Fruit fly (Drosophila melanogaster): ENCODE measurements around the gene Arl6IP1.

DNA sequence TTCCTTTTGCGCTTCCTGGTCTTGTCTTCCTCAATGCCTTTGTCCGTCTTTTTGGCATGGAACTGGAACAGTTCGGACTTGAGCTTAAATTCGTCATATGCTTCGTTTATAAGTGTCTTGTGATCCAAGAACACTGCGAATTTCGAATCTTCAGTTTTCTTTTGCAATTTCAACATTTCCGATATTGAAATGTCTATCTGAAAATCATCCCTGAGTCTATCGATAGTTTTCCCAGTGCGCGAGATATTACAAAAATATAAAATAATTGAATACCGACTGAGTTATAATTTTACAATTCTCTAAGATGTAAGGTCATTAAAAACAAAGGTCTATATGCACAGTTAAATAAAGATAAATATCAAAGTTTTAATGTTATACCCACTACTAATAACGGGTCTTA lies 7.5 kb downstream of the Arl6IP1 start, which contains the start of gene Mettl4:
- TF ChIP-seq CG34406 (GFP tag; optimal IDR thresholded peaks at IDR 0.05), result no peak
- no peak for TF ChIP-seq lz (GFP tag; optimal IDR thresholded peaks at IDR 0.05)
- no peak for TF ChIP-seq CG8632 (GFP tag; optimal IDR thresholded peaks at IDR 0.05)
- TF ChIP-seq CG6854 (GFP tag; optimal IDR thresholded peaks at IDR 0.05), result no peak
- no peak for TF ChIP-seq svp (GFP tag)
- no peak for TF ChIP-seq Hr4 (GFP tag; optimal IDR thresholded peaks at IDR 0.05)
- TF ChIP-seq CG7368 (GFP tag; optimal IDR thresholded peaks at IDR 0.05), result no peak
- no peak for TF ChIP-seq CG1621 (tag; optimal IDR thresholded peaks at IDR 0.05)
- TF ChIP-seq Ets96B (tag; optimal IDR thresholded peaks at IDR 0.05), result no peak
